Fruit fly (Drosophila melanogaster): Measurements from ENCODE around the gene CG42846.
A peak's percentile ranks its signal among the peaks of the same experiment; 100 is the strongest.

The CG42846 gene

dm6 chr3L:224004-224951, 7.1 kb downstream of the CG42846 start (continued):
- TF ChIP-seq chif (GFP tag; optimal IDR thresholded peaks at IDR 0.05) (no peak), Awh (GFP tag; IDR thresholded peaks at IDR 0.05) (peak; percentile 32; the same call in 1 of the 2 replicates), ac (GFP tag; optimal IDR thresholded peaks at IDR 0.05) (peak; percentile 17), CG2116 (GFP tag; optimal IDR thresholded peaks at IDR 0.05) (no peak), CG13424 (tag; optimal IDR thresholded peaks at IDR 0.05) (no peak), Oaz (GFP tag; IDR thresholded peaks at IDR 0.05) (no peak), Dp (GFP tag; optimal IDR thresholded peaks at IDR 0.05) (no peak), schlank (tag; optimal IDR thresholded peaks at IDR 0.05) (no peak), NFAT (GFP tag; IDR thresholded peaks at IDR 0.05) (peak; percentile 73), HHEX (GFP tag; optimal IDR thresholded peaks at IDR 0.05) (no peak), Hey (tag; optimal IDR thresholded peaks at IDR 0.05) (no peak), slou (GFP tag; optimal IDR thresholded peaks at IDR 0.05) (no peak), exex (tag; optimal IDR thresholded peaks at IDR 0.05) (no peak), CG12942 (GFP tag; optimal IDR thresholded peaks at IDR 0.05) (no peak), CG2202 (tag; optimal IDR thresholded peaks at IDR 0.05) (no peak), Taf1 (GFP tag; IDR thresholded peaks at IDR 0.05) (0 out of 2 replicates have a peak, but pooled peaks have one; percentile 19), crol (GFP tag; IDR thresholded peaks at IDR 0.05) (no peak), Abd-B (GFP tag; optimal IDR thresholded peaks at IDR 0.05) (no peak), eve (GFP tag; optimal IDR thresholded peaks at IDR 0.05) (no peak), Sox100B (GFP tag; optimal IDR thresholded peaks at IDR 0.05) (peak; percentile 20), Mad (GFP tag; optimal IDR thresholded peaks at IDR 0.05) (no peak), Atf3 (GFP tag; optimal IDR thresholded peaks at IDR 0.05) (peak; percentile 1), CG11456 (GFP tag; IDR thresholded peaks at IDR 0.05) (peak; percentile 57; the same call in 2 of the 3 replicates), run (tag; optimal IDR thresholded peaks at IDR 0.05) (no peak), Myb (GFP tag; optimal IDR thresholded peaks at IDR 0.05) (no peak), gcm (GFP tag; optimal IDR thresholded peaks at IDR 0.05) (peak; percentile 52), Vsx1 (GFP tag; optimal IDR thresholded peaks at IDR 0.05) (no peak), pb (GFP tag; optimal IDR thresholded peaks at IDR 0.05) (no peak), Hr3 (GFP tag; optimal IDR thresholded peaks at IDR 0.05) (no peak), CG32532 (GFP tag; IDR thresholded peaks at IDR 0.05) (peak; percentile 32; the same call in 1 of the 2 replicates), wek (GFP tag; optimal IDR thresholded peaks at IDR 0.05) (no peak), bsh (GFP tag; optimal IDR thresholded peaks at IDR 0.05) (no peak), luna (GFP tag; optimal IDR thresholded peaks at IDR 0.05) (no peak), tll (GFP tag; optimal IDR thresholded peaks at IDR 0.05) (no peak), lola (GFP tag; optimal IDR thresholded peaks at IDR 0.05) (no peak), sens (GFP tag) (peak; percentile 75), Ets65A (GFP tag) (peak; percentile 51), Dip2 (GFP tag; IDR thresholded peaks at IDR 0.05) (no peak), ems (GFP tag; optimal IDR thresholded peaks at IDR 0.05) (no peak), cg (GFP tag; optimal IDR thresholded peaks at IDR 0.05) (peak; percentile 89), CG4360 (GFP tag; IDR thresholded peaks at IDR 0.05) (peak; percentile 80), Drgx (GFP tag; IDR thresholded peaks at IDR 0.05) (peak; percentile 37; the same call in 1 of the 2 replicates), dati (GFP tag; IDR thresholded peaks at IDR 0.05) (no peak), CG6654 (GFP tag; optimal IDR thresholded peaks at IDR 0.05) (no peak), CG10321 (GFP tag; IDR thresholded peaks at IDR 0.05) (peak; percentile 96), CG11504 (tag; optimal IDR thresholded peaks at IDR 0.05) (no peak), h (optimal IDR thresholded peaks at IDR 0.05) (no peak), CG4730 (GFP tag; IDR thresholded peaks at IDR 0.05) (no peak), bbx (GFP tag; IDR thresholded peaks at IDR 0.05; ENCODE audit: partially characterized antibody) (peak; percentile 64)

Data from whole organism, embryonic.